Fruit fly (Drosophila melanogaster) whole organism, embryonic: ENCODE data around the gene krz.

ENCODE experiments used
- CG10147 ChIP-seq: fragments of 200-800 bp; sonication (Bioruptor generic); optimal IDR thresholded peaks from 2 replicates; lab custom pipeline; 2019; ENCODE audit warnings: missing biosample characterization, mild to moderate bottlenecking, missing genetic modification characterization, moderate library complexity
- CG11247 ChIP-seq: fragments of 200-800 bp; sonication (Bioruptor generic); IDR thresholded peaks from 2 replicates; pipeline ENCODE4 v1.3.6; 2022; ENCODE audit warnings: missing biosample characterization, missing genetic modification characterization
- CG11504 ChIP-seq: fragments of 200-800 bp; sonication (Bioruptor generic); optimal IDR thresholded peaks from 3 replicates; lab custom pipeline; 2019; ENCODE audit warnings: missing biosample characterization, mild to moderate bottlenecking, missing genetic modification characterization, moderate library complexity
- CG13424 ChIP-seq: fragments of 200-800 bp; sonication (Bioruptor generic); optimal IDR thresholded peaks from 2 replicates; lab custom pipeline; 2019; ENCODE audit warnings: missing biosample characterization, mild to moderate bottlenecking, missing genetic modification characterization, moderate library complexity
- CG15601 ChIP-seq: fragments of 200-800 bp; sonication (Bioruptor generic); optimal IDR thresholded peaks from 3 replicates; lab custom pipeline; 2019; ENCODE audit warnings: missing biosample characterization, mild to moderate bottlenecking, missing genetic modification characterization, moderate library complexity
- CG16813 ChIP-seq: fragments of 200-800 bp; sonication (Bioruptor generic); IDR thresholded peaks from 3 replicates; pipeline ENCODE4 v1.3.6; 2022; ENCODE audit warnings: missing biosample characterization, missing genetic modification characterization; ENCODE audit not compliant: partially characterized antibody
- CG18011 ChIP-seq: fragments of 200-800 bp; sonication (Bioruptor generic); optimal IDR thresholded peaks from 2 replicates; lab custom pipeline; 2017; ENCODE audit warnings: missing biosample characterization, missing genetic modification characterization, mild to moderate bottlenecking, moderate library complexity, missing genotype
- CG2129 ChIP-seq: fragments of 200-800 bp; sonication (Bioruptor generic); IDR thresholded peaks from 2 replicates; pipeline ENCODE4 v1.3.6; 2022; ENCODE audit warnings: missing biosample characterization, missing genetic modification characterization; ENCODE audit not compliant: partially characterized antibody
- CG2875 ChIP-seq: fragments of 200-800 bp; sonication (Bioruptor generic); optimal IDR thresholded peaks from 2 replicates; lab custom pipeline; 2017; ENCODE audit warnings: missing biosample characterization, mild to moderate bottlenecking, missing genetic modification characterization, missing genetic modification reagents
- CG31365 ChIP-seq: fragments of 200-800 bp; sonication (Bioruptor generic); optimal IDR thresholded peaks from 2 replicates; lab custom pipeline; 2018; ENCODE audit warnings: missing biosample characterization, mild to moderate bottlenecking, missing genetic modification characterization
- CG3726 ChIP-seq: fragments of 200-800 bp; sonication (Bioruptor generic); IDR thresholded peaks from 3 replicates; pipeline ENCODE4, ENCODE4 v1.3.6; 2022; ENCODE audit warnings: missing biosample characterization, missing genetic modification characterization
- CG43689 ChIP-seq: fragments of 200-800 bp; sonication (Bioruptor generic); IDR thresholded peaks from 2 replicates; pipeline ENCODE4 v1.3.6; 2022; ENCODE audit warnings: missing biosample characterization, missing genetic modification characterization
- CG4707 ChIP-seq: fragments of 200-800 bp; sonication (Bioruptor generic); optimal IDR thresholded peaks from 2 replicates; lab custom pipeline; 2018; ENCODE audit warnings: missing biosample characterization, mild to moderate bottlenecking, missing genetic modification characterization, moderate library complexity
- CG7786 ChIP-seq: fragments of 200-800 bp; sonication (Bioruptor generic); optimal IDR thresholded peaks from 2 replicates; lab custom pipeline; 2016; ENCODE audit warnings: missing biosample characterization, missing genetic modification characterization
- ERR ChIP-seq: fragments of 200-800 bp; sonication (Bioruptor generic); optimal IDR thresholded peaks from 2 replicates; lab custom pipeline; 2016; ENCODE audit warnings: missing biosample characterization, missing genetic modification characterization
- Ets65A ChIP-seq: fragments of 200-800 bp; sonication (Bioruptor generic); peaks from one replicate; lab custom pipeline; 2016; ENCODE audit warnings: missing biosample characterization, missing genetic modification characterization
- HHEX ChIP-seq: fragments of 200-800 bp; sonication (Bioruptor generic); optimal IDR thresholded peaks from 3 replicates; lab custom pipeline; 2017; ENCODE audit warnings: missing biosample characterization, mild to moderate bottlenecking, missing genetic modification characterization, missing genetic modification reagents
- HLHmδ ChIP-seq: fragments of 200-800 bp; sonication (Bioruptor generic); optimal IDR thresholded peaks from 2 replicates; lab custom pipeline; 2018; ENCODE audit warnings: missing biosample characterization, mild to moderate bottlenecking, missing genetic modification characterization, moderate library complexity
- Nf-YB ChIP-seq: fragments of 200-800 bp; sonication (Bioruptor generic); optimal IDR thresholded peaks from 3 replicates; lab custom pipeline; 2019; ENCODE audit warnings: missing biosample characterization, mild to moderate bottlenecking, missing genetic modification characterization, moderate library complexity
- Opbp ChIP-seq: fragments of 200-800 bp; sonication (Bioruptor generic); IDR thresholded peaks from 3 replicates; pipeline ENCODE4 v1.3.6; 2022; ENCODE audit warnings: missing biosample characterization, missing genetic modification characterization; ENCODE audit not compliant: partially characterized antibody
- Pdp1 ChIP-seq, 2 experiments: fragments of 200-800 bp; sonication (Bioruptor generic); optimal IDR thresholded peaks; 3 replicates each; lab custom pipeline; 2016; ENCODE audit warnings: missing biosample characterization in 2 of 2, missing genetic modification characterization in 2 of 2, mild to moderate bottlenecking in 1 of 2, moderate library complexity in 1 of 2
- Poxn ChIP-seq: fragments of 200-800 bp; sonication (Bioruptor generic); IDR thresholded peaks from 2 replicates; pipeline ENCODE4 v1.3.6; 2022; ENCODE audit warnings: missing biosample characterization, missing genetic modification characterization
- Rx ChIP-seq: fragments of 200-800 bp; sonication (Bioruptor generic); IDR thresholded peaks from 2 replicates; pipeline ENCODE4 v1.3.6; 2022; ENCODE audit warnings: missing biosample characterization, missing genetic modification characterization
- Sox100B ChIP-seq: fragments of 200-800 bp; sonication (Bioruptor generic); optimal IDR thresholded peaks from 3 replicates; lab custom pipeline; 2018; ENCODE audit warnings: missing biosample characterization, mild to moderate bottlenecking, missing genetic modification characterization
- Sox102F ChIP-seq: fragments of 200-800 bp; sonication (Bioruptor generic); optimal IDR thresholded peaks from 2 replicates; lab custom pipeline; 2018; ENCODE audit warnings: missing biosample characterization, mild to moderate bottlenecking, missing genetic modification characterization, moderate library complexity
- Usf ChIP-seq: fragments of 200-800 bp; sonication (Bioruptor generic); optimal IDR thresholded peaks from 2 replicates; lab custom pipeline; 2017; ENCODE audit warnings: missing genotype, missing biosample characterization, missing genetic modification characterization
- Xbp1 ChIP-seq: fragments of 200-800 bp; sonication (Bioruptor generic); optimal IDR thresholded peaks from 3 replicates; lab custom pipeline; 2016; ENCODE audit warnings: missing biosample characterization, mild to moderate bottlenecking, missing genetic modification characterization
- ac ChIP-seq: fragments of 200-800 bp; sonication (Bioruptor generic); optimal IDR thresholded peaks from 3 replicates; lab custom pipeline; 2017; ENCODE audit warnings: missing biosample characterization, mild to moderate bottlenecking, missing genetic modification characterization
- amos ChIP-seq: fragments of 200-800 bp; sonication (Bioruptor generic); IDR thresholded peaks from 2 replicates; pipeline ENCODE4 v1.3.6; 2022; ENCODE audit warnings: missing biosample characterization, missing genetic modification characterization; ENCODE audit not compliant: partially characterized antibody
- bowl ChIP-seq: fragments of 200-800 bp; sonication (Bioruptor generic); IDR thresholded peaks from 2 replicates; pipeline ENCODE4 v1.3.6; 2022; ENCODE audit warnings: missing biosample characterization, missing genetic modification characterization
- cad ChIP-seq: fragments of >200 bp; optimal IDR thresholded peaks from 2 replicates; lab custom pipeline; 2017; ENCODE audit warnings: missing biosample characterization, missing genetic modification characterization
- cg ChIP-seq: fragments of 200-800 bp; sonication (Bioruptor generic); optimal IDR thresholded peaks from 3 replicates; lab custom pipeline; 2019; ENCODE audit warnings: missing biosample characterization, mild to moderate bottlenecking, missing genetic modification characterization, moderate library complexity
- ci ChIP-seq: fragments of 200-800 bp; sonication (Bioruptor generic); IDR thresholded peaks from 3 replicates; pipeline ENCODE4 v1.3.6; 2022; ENCODE audit warnings: missing biosample characterization, missing genetic modification characterization
- croc ChIP-seq: fragments of 200-800 bp; sonication (Bioruptor generic); conservative IDR thresholded peaks from 3 replicates; pipeline ENCODE4 v1.3.6; 2022; ENCODE audit warnings: missing biosample characterization, missing genetic modification characterization
- dati ChIP-seq: fragments of 200-800 bp; sonication (Bioruptor generic); IDR thresholded peaks from 2 replicates; pipeline ENCODE4 v1.3.6; 2022; ENCODE audit warnings: missing biosample characterization, missing genetic modification characterization
- dmrt11E ChIP-seq: fragments of 200-800 bp; sonication (Bioruptor generic); optimal IDR thresholded peaks from 3 replicates; lab custom pipeline; 2018; ENCODE audit warnings: missing biosample characterization, mild to moderate bottlenecking, missing genetic modification characterization, moderate library complexity
- fd102C ChIP-seq: fragments of 200-800 bp; sonication (Bioruptor generic); optimal IDR thresholded peaks from 2 replicates; lab custom pipeline; 2018; ENCODE audit warnings: missing biosample characterization, mild to moderate bottlenecking, missing genetic modification characterization, moderate library complexity
- fru ChIP-seq: fragments of >200 bp; optimal IDR thresholded peaks from 2 replicates; lab custom pipeline; 2017
- gcm2 ChIP-seq: fragments of 200-800 bp; sonication (Bioruptor generic); optimal IDR thresholded peaks from 2 replicates; lab custom pipeline; 2016; ENCODE audit warnings: missing biosample characterization, missing genetic modification characterization
- gro ChIP-seq: fragments of 200-800 bp; sonication (Bioruptor generic); optimal IDR thresholded peaks from 2 replicates; lab custom pipeline; 2016; ENCODE audit warnings: missing biosample characterization, missing genetic modification characterization
- lab ChIP-seq: fragments of 200-800 bp; sonication (Bioruptor generic); optimal IDR thresholded peaks from 3 replicates; lab custom pipeline; 2017; ENCODE audit warnings: missing biosample characterization, missing genetic modification characterization, mild to moderate bottlenecking, moderate library complexity, missing genetic modification reagents
- lmd ChIP-seq: fragments of 200-800 bp; sonication (Bioruptor generic); IDR thresholded peaks from 2 replicates; pipeline ENCODE4 v1.3.6; 2022; ENCODE audit warnings: missing biosample characterization, missing genetic modification characterization
- mam ChIP-seq: fragments of 200-800 bp; sonication (Bioruptor generic); optimal IDR thresholded peaks from 3 replicates; lab custom pipeline; 2016; ENCODE audit warnings: missing biosample characterization, missing genetic modification characterization
- nerfin-2 ChIP-seq: fragments of 200-800 bp; sonication (Bioruptor generic); IDR thresholded peaks from 2 replicates; pipeline ENCODE4 v1.3.6; 2022; ENCODE audit warnings: missing biosample characterization, missing genetic modification characterization; ENCODE audit not compliant: partially characterized antibody
- pita ChIP-seq: fragments of 200-800 bp; sonication (Bioruptor generic); optimal IDR thresholded peaks from 2 replicates; lab custom pipeline; 2017; ENCODE audit warnings: missing biosample characterization, mild to moderate bottlenecking, missing genetic modification characterization
- schlank ChIP-seq: fragments of 200-800 bp; sonication (Bioruptor generic); optimal IDR thresholded peaks from 2 replicates; lab custom pipeline; 2018; ENCODE audit warnings: missing biosample characterization, mild to moderate bottlenecking, missing genetic modification characterization
- so ChIP-seq: fragments of 200-800 bp; sonication (Bioruptor generic); IDR thresholded peaks from 3 replicates; pipeline ENCODE4 v1.3.6; 2022; ENCODE audit warnings: missing biosample characterization, missing genetic modification characterization
- tup ChIP-seq: fragments of 200-800 bp; sonication (Bioruptor generic); optimal IDR thresholded peaks from 2 replicates; lab custom pipeline; 2016; ENCODE audit warnings: missing biosample characterization, mild to moderate bottlenecking, missing genetic modification characterization, moderate library complexity
- zf30C ChIP-seq: fragments of 200-800 bp; sonication (Bioruptor generic); optimal IDR thresholded peaks from 3 replicates; lab custom pipeline; 2018; ENCODE audit warnings: missing biosample characterization, mild to moderate bottlenecking, missing genetic modification characterization

The krz gene

dm6 chr3R:32068110-32068685 is 16.4 kb upstream of the krz start, which contains the start of gene Map205 (continued):
- peak in 1 of 2 experiments; percentile 61 for TF ChIP-seq Pdp1 (GFP tag; optimal IDR thresholded peaks at IDR 0.05; lab: Kevin White, UChicago)
- TF ChIP-seq mam (GFP tag; lab: Kevin White, UChicago): no peak
- TF ChIP-seq Usf (GFP tag; lab: Kevin White, UChicago): no peak
- no peak for TF ChIP-seq Ets65A (GFP tag; lab: Kevin White, UChicago)
- TF ChIP-seq zf30C (GFP tag; lab: Kevin White, UChicago): no peak
- TF ChIP-seq Opbp (GFP tag; lab: Robert Waterston, UW): no peak
- no peak for TF ChIP-seq CG7786 (GFP tag; lab: Kevin White, UChicago)
- TF ChIP-seq amos: no peak
- no peak for TF ChIP-seq ac (GFP tag; lab: Kevin White, UChicago)
- TF ChIP-seq CG2875 (GFP tag; lab: Kevin White, UChicago): no peak
- TF ChIP-seq cg (GFP tag; lab: Kevin White, UChicago): peak; percentile 72
- no peak for TF ChIP-seq ci (GFP tag; lab: Robert Waterston, UW)
- TF ChIP-seq lab: no peak
- TF ChIP-seq dati (GFP tag; lab: Robert Waterston, UW): no peak
- peak; percentile 77 for TF ChIP-seq CG15601 (tag; lab: Kevin White, UChicago)
- TF ChIP-seq gcm2 (GFP tag; lab: Kevin White, UChicago): no peak
- TF ChIP-seq Rx: no peak
- peak; percentile 21 for TF ChIP-seq CG11504 (tag; lab: Kevin White, UChicago)
- no peak for TF ChIP-seq fru
- no peak for TF ChIP-seq ERR (GFP tag; lab: Kevin White, UChicago)
- no peak for TF ChIP-seq nerfin-2 (GFP tag; lab: Robert Waterston, UW)
- no peak for TF ChIP-seq gro (GFP tag; lab: Kevin White, UChicago)
- no peak for TF ChIP-seq Xbp1 (GFP tag; lab: Kevin White, UChicago)
- TF ChIP-seq tup (GFP tag; lab: Kevin White, UChicago): no peak
- no peak for TF ChIP-seq Sox102F
- TF ChIP-seq croc (GFP tag; lab: Robert Waterston, UW): no peak
- no peak for TF ChIP-seq CG31365 (tag; lab: Kevin White, UChicago)
- peak; percentile 26 for TF ChIP-seq Nf-YB (GFP tag; lab: Kevin White, UChicago)
- peak; percentile 14 for TF ChIP-seq CG10147
- no peak for TF ChIP-seq CG11247 (GFP tag; lab: Robert Waterston, UW)
- TF ChIP-seq fd102C (GFP tag; lab: Kevin White, UChicago): peak; percentile 20
- no peak for TF ChIP-seq Sox100B
- no peak for TF ChIP-seq so
- TF ChIP-seq HHEX (GFP tag; lab: Kevin White, UChicago): no peak
- no peak for TF ChIP-seq CG2129 (GFP tag; lab: Robert Waterston, UW)
- no peak for TF ChIP-seq CG43689 (GFP tag; lab: Robert Waterston, UW)
- TF ChIP-seq Poxn: no peak
- no peak for TF ChIP-seq HLHmδ
- no peak for TF ChIP-seq CG4707 (GFP tag; lab: Kevin White, UChicago)
- no peak for TF ChIP-seq cad (GFP tag; lab: Kevin White, UChicago)
- TF ChIP-seq dmrt11E (tag; lab: Kevin White, UChicago): no peak
- TF ChIP-seq CG18011 (GFP tag; lab: Kevin White, UChicago): no peak
- TF ChIP-seq bowl: no peak
- TF ChIP-seq lmd (GFP tag; lab: Robert Waterston, UW): no peak
- TF ChIP-seq schlank: no peak
- peak; percentile 24 for TF ChIP-seq CG13424
- TF ChIP-seq CG16813 (GFP tag; lab: Robert Waterston, UW): no peak
- TF ChIP-seq pita (GFP tag; lab: Kevin White, UChicago): no peak
- no peak for TF ChIP-seq CG3726 (GFP tag; lab: Robert Waterston, UW)
